Fruit fly (Drosophila melanogaster) whole organism, embryonic: ENCODE results near the gene CG3690.

Experiments
- Ada2b ChIP-seq: fragments of 200-800 bp; sonication (Bioruptor generic); IDR thresholded peaks from 2 replicates; pipeline ENCODE4 v1.3.6; 2022; ENCODE audit warnings: missing biosample characterization, missing genetic modification characterization
- Blimp-1 ChIP-seq: fragments of 200-800 bp; sonication (Bioruptor generic); optimal IDR thresholded peaks from 3 replicates; lab custom pipeline; 2018; ENCODE audit warnings: missing biosample characterization, missing genetic modification characterization, mild to moderate bottlenecking, moderate library complexity, missing genetic modification reagents
- CG10147 ChIP-seq: fragments of 200-800 bp; sonication (Bioruptor generic); optimal IDR thresholded peaks from 2 replicates; lab custom pipeline; 2019; ENCODE audit warnings: missing biosample characterization, mild to moderate bottlenecking, missing genetic modification characterization, moderate library complexity
- CG11247 ChIP-seq: fragments of 200-800 bp; sonication (Bioruptor generic); IDR thresholded peaks from 2 replicates; pipeline ENCODE4 v1.3.6; 2022; ENCODE audit warnings: missing biosample characterization, missing genetic modification characterization
- CG11456 ChIP-seq: fragments of 200-800 bp; sonication (Bioruptor generic); IDR thresholded peaks from 3 replicates; pipeline ENCODE4 v1.3.6; 2022; ENCODE audit warnings: missing biosample characterization, missing genetic modification characterization
- CG12391 ChIP-seq: fragments of 200-800 bp; sonication (Bioruptor generic); optimal IDR thresholded peaks from 3 replicates; lab custom pipeline; 2018; ENCODE audit warnings: missing biosample characterization, mild to moderate bottlenecking, missing genetic modification characterization, moderate library complexity
- CG14441 ChIP-seq: fragments of 200-800 bp; sonication (Bioruptor generic); IDR thresholded peaks from 2 replicates; pipeline ENCODE4 v1.3.6; 2022; ENCODE audit warnings: missing biosample characterization, missing genetic modification characterization
- CG15269 ChIP-seq: fragments of 200-800 bp; sonication (Bioruptor generic); optimal IDR thresholded peaks from 2 replicates; lab custom pipeline; 2018; ENCODE audit warnings: missing biosample characterization, mild to moderate bottlenecking, missing genetic modification characterization, moderate library complexity
- CG16863 ChIP-seq: fragments of 200-800 bp; sonication (Bioruptor generic); optimal IDR thresholded peaks from 3 replicates; lab custom pipeline; 2016; ENCODE audit warnings: missing biosample characterization, missing genetic modification characterization
- CG17385 ChIP-seq: fragments of 200-800 bp; sonication (Bioruptor generic); optimal IDR thresholded peaks from 3 replicates; lab custom pipeline; 2018; ENCODE audit warnings: missing biosample characterization, mild to moderate bottlenecking, missing genetic modification characterization
- CG17802 ChIP-seq: fragments of 200-800 bp; sonication (Bioruptor generic); optimal IDR thresholded peaks from 2 replicates; lab custom pipeline; 2018; ENCODE audit warnings: missing biosample characterization, mild to moderate bottlenecking, missing genetic modification characterization, moderate library complexity
- CG2678 ChIP-seq: fragments of 200-800 bp; sonication (Bioruptor generic); optimal IDR thresholded peaks from 3 replicates; lab custom pipeline; 2019; ENCODE audit warnings: missing biosample characterization, mild to moderate bottlenecking, missing genetic modification characterization, moderate library complexity
- CG30403 ChIP-seq: fragments of 200-800 bp; sonication (Bioruptor generic); optimal IDR thresholded peaks from 3 replicates; lab custom pipeline; 2016; ENCODE audit warnings: missing biosample characterization, missing genetic modification characterization
- CG32772 ChIP-seq: fragments of 200-800 bp; sonication (Bioruptor generic); IDR thresholded peaks from 2 replicates; pipeline ENCODE4 v1.3.6; 2022; ENCODE audit warnings: missing biosample characterization, missing genetic modification characterization
- CG3281 ChIP-seq: fragments of 200-800 bp; sonication (Bioruptor generic); optimal IDR thresholded peaks from 3 replicates; lab custom pipeline; 2017; ENCODE audit warnings: missing biosample characterization, mild to moderate bottlenecking, missing genetic modification characterization
- CG3726 ChIP-seq: fragments of 200-800 bp; sonication (Bioruptor generic); IDR thresholded peaks from 3 replicates; pipeline ENCODE4, ENCODE4 v1.3.6; 2022; ENCODE audit warnings: missing biosample characterization, missing genetic modification characterization
- CG4404 ChIP-seq: fragments of 200-800 bp; sonication (Bioruptor generic); IDR thresholded peaks from 2 replicates; pipeline ENCODE4 v1.3.6; 2022; ENCODE audit warnings: missing biosample characterization, missing genetic modification characterization
- CG5953 ChIP-seq: fragments of 200-800 bp; sonication (Bioruptor generic); IDR thresholded peaks from 2 replicates; pipeline ENCODE4 v1.3.6; 2022; ENCODE audit warnings: missing biosample characterization, missing genetic modification characterization
- CG6683 ChIP-seq: fragments of 200-800 bp; sonication (Bioruptor generic); optimal IDR thresholded peaks from 2 replicates; lab custom pipeline; 2017; ENCODE audit warnings: missing biosample characterization, mild to moderate bottlenecking, missing genetic modification characterization, missing genetic modification reagents
- CG9609 ChIP-seq: fragments of 200-800 bp; sonication (Bioruptor generic); optimal IDR thresholded peaks from 3 replicates; lab custom pipeline; 2016; ENCODE audit warnings: missing biosample characterization, missing genetic modification characterization
- CG9727 ChIP-seq: fragments of 200-800 bp; sonication (Bioruptor generic); optimal IDR thresholded peaks from 3 replicates; lab custom pipeline; 2017; ENCODE audit warnings: missing biosample characterization, mild to moderate bottlenecking, missing genetic modification characterization
- D19A ChIP-seq: fragments of 200-800 bp; optimal IDR thresholded peaks from 3 replicates; lab custom pipeline; 2019; ENCODE audit warnings: missing biosample characterization, mild to moderate bottlenecking, missing genetic modification characterization, moderate library complexity
- Deaf1 ChIP-seq: fragments of 200-800 bp; optimal IDR thresholded peaks from 3 replicates; lab custom pipeline; 2019; ENCODE audit warnings: missing biosample characterization, mild to moderate bottlenecking, missing genetic modification characterization, moderate library complexity
- Dip3 ChIP-seq: fragments of 200-800 bp; sonication (Bioruptor generic); optimal IDR thresholded peaks from 3 replicates; lab custom pipeline; 2016; ENCODE audit warnings: missing biosample characterization, missing genetic modification characterization
- Fer1 ChIP-seq: fragments of 200-800 bp; sonication (Bioruptor generic); optimal IDR thresholded peaks from 2 replicates; lab custom pipeline; 2017; ENCODE audit warnings: missing biosample characterization, mild to moderate bottlenecking, missing genetic modification characterization
- Fer3 ChIP-seq: fragments of 200-800 bp; sonication (Bioruptor generic); optimal IDR thresholded peaks from 2 replicates; lab custom pipeline; 2018; ENCODE audit warnings: missing biosample characterization, mild to moderate bottlenecking, missing genetic modification characterization, moderate library complexity
- GATAe ChIP-seq: fragments of 200-800 bp; sonication (Bioruptor generic); conservative IDR thresholded peaks from 2 replicates; pipeline ENCODE4 v1.3.6; 2022; ENCODE audit warnings: missing biosample characterization, missing genetic modification characterization
- HHEX ChIP-seq: fragments of 200-800 bp; sonication (Bioruptor generic); optimal IDR thresholded peaks from 3 replicates; lab custom pipeline; 2017; ENCODE audit warnings: missing biosample characterization, mild to moderate bottlenecking, missing genetic modification characterization, missing genetic modification reagents
- Myb ChIP-seq: fragments of 200-800 bp; sonication (Bioruptor generic); optimal IDR thresholded peaks from 2 replicates; lab custom pipeline; 2016; ENCODE audit warnings: missing biosample characterization, missing genetic modification characterization
- NC2α ChIP-seq: fragments of 200-800 bp; sonication (Bioruptor generic); optimal IDR thresholded peaks from 2 replicates; lab custom pipeline; 2016; ENCODE audit warnings: missing biosample characterization, missing genetic modification characterization
- Rfx ChIP-seq: fragments of 200-800 bp; sonication (Bioruptor generic); IDR thresholded peaks from 2 replicates; pipeline ENCODE4 v1.3.6; 2022; ENCODE audit warnings: missing biosample characterization, missing genetic modification characterization
- Sox102F ChIP-seq: fragments of 200-800 bp; sonication (Bioruptor generic); optimal IDR thresholded peaks from 2 replicates; lab custom pipeline; 2018; ENCODE audit warnings: missing biosample characterization, mild to moderate bottlenecking, missing genetic modification characterization, moderate library complexity
- cas ChIP-seq: fragments of 200-800 bp; sonication (Bioruptor generic); IDR thresholded peaks from 2 replicates; pipeline ENCODE4 v1.3.6; 2022; ENCODE audit warnings: missing biosample characterization, missing genetic modification characterization
- danr ChIP-seq: fragments of 200-800 bp; sonication (Bioruptor generic); IDR thresholded peaks from 2 replicates; pipeline ENCODE4 v1.3.6; 2022; ENCODE audit warnings: missing biosample characterization, missing genetic modification characterization
- disco-r ChIP-seq: fragments of 200-800 bp; sonication (Bioruptor generic); optimal IDR thresholded peaks from 2 replicates; lab custom pipeline; 2016; ENCODE audit warnings: missing biosample characterization, missing genetic modification characterization
- eyg ChIP-seq: fragments of 200-800 bp; sonication (Bioruptor generic); optimal IDR thresholded peaks from 3 replicates; lab custom pipeline; 2016; ENCODE audit warnings: missing biosample characterization, missing genetic modification characterization
- ind ChIP-seq: fragments of 200-800 bp; sonication (Bioruptor generic); optimal IDR thresholded peaks from 3 replicates; lab custom pipeline; 2016; ENCODE audit warnings: missing biosample characterization, missing genetic modification characterization
- ken ChIP-seq: fragments of 200-800 bp; sonication (Bioruptor generic); IDR thresholded peaks from 3 replicates; pipeline ENCODE4 v1.3.6; 2022; ENCODE audit warnings: missing biosample characterization, missing genetic modification characterization
- klu ChIP-seq: fragments of 200-800 bp; sonication (Bioruptor generic); IDR thresholded peaks from 2 replicates; pipeline ENCODE4 v1.3.6; 2022; ENCODE audit warnings: missing biosample characterization, missing genetic modification characterization
- org-1 ChIP-seq: fragments of 200-800 bp; sonication (Bioruptor generic); optimal IDR thresholded peaks from 2 replicates; lab custom pipeline; 2017; ENCODE audit warnings: missing biosample characterization, missing genetic modification characterization
- pros ChIP-seq: fragments of 200-800 bp; sonication (Bioruptor generic); optimal IDR thresholded peaks from 3 replicates; lab custom pipeline; 2019; ENCODE audit warnings: missing biosample characterization, mild to moderate bottlenecking, missing genetic modification characterization, moderate library complexity
- ranshi ChIP-seq: fragments of 200-800 bp; sonication (Bioruptor generic); IDR thresholded peaks from 2 replicates; pipeline ENCODE4 v1.3.6; 2022; ENCODE audit warnings: missing biosample characterization, missing genetic modification characterization
- sisA ChIP-seq: fragments of 200-800 bp; sonication (Bioruptor generic); IDR thresholded peaks from 2 replicates; pipeline ENCODE4 v1.3.6; 2022; ENCODE audit warnings: missing biosample characterization, missing genetic modification characterization
- slbo ChIP-seq: fragments of 200-800 bp; sonication (Bioruptor generic); IDR thresholded peaks from 2 replicates; pipeline ENCODE4 v1.3.6; 2022; ENCODE audit warnings: missing biosample characterization, missing genetic modification characterization
- sob ChIP-seq: fragments of 200-800 bp; sonication (Bioruptor generic); IDR thresholded peaks from 2 replicates; pipeline ENCODE4 v1.3.6; 2022; ENCODE audit warnings: missing biosample characterization, missing genetic modification characterization
- sug ChIP-seq: fragments of 200-800 bp; optimal IDR thresholded peaks from 2 replicates; lab custom pipeline; 2019; ENCODE audit warnings: missing biosample characterization, mild to moderate bottlenecking, missing genetic modification characterization, moderate library complexity
- trem ChIP-seq: fragments of 200-800 bp; optimal IDR thresholded peaks from 3 replicates; lab custom pipeline; 2019; ENCODE audit warnings: missing biosample characterization, mild to moderate bottlenecking, missing genetic modification characterization, moderate library complexity
- unpg ChIP-seq: fragments of 200-800 bp; sonication (Bioruptor generic); optimal IDR thresholded peaks from 3 replicates; lab custom pipeline; 2018; ENCODE audit warnings: missing biosample characterization, mild to moderate bottlenecking, missing genetic modification characterization, moderate library complexity
- z ChIP-seq: fragments of 200-800 bp; sonication (Bioruptor generic); IDR thresholded peaks from 3 replicates; pipeline ENCODE4 v1.3.6; 2022; ENCODE audit warnings: missing biosample characterization, missing genetic modification characterization

Gene CG3690

DNA sequence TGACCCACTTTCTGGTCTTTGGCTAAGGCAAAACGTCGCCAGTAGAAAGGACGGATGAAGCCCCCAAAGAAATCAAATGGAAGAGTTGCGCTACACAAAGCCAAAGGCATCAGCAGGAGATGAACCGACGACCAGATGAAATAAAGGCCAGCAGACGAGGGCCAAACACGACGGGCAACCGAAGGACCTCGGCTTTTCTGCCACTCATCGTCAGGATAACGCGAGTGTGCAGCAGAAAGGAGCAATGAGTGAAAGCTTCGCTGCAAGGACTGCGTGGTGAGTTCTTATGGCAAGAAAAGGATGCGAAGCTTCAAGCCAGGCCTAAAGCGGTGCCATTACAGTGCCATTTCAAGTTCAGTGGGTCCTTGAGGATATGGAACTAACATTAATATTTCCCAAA, 34.2 kb upstream of the CG3690 start:
- no peak for TF ChIP-seq CG17802 (tag; lab: Kevin White, UChicago)
- TF ChIP-seq z (GFP tag; lab: Robert Waterston, UW) = peak; percentile 80
- TF ChIP-seq Deaf1 (tag; lab: Kevin White, UChicago) = peak; percentile 87

DNA sequence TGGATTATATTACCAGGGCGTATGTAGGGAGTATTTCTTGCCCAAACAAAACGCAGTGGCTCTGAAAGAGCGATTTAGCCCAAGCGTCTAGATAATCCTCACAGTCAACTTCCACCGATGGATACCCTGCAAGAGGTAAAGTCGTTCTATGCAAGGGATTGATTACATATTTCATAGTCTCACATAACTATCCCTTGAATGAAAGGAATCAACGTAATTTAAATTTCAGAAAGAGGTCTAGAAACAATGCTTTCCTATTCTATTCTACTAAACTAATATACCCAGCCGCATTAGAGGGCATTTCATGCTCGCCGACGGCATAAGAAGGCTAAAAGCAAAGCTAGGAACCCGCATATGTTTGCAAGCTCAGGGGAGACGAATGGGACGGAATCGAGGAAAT, 15.1 kb upstream of the CG3690 start:
- no peak for TF ChIP-seq eyg (GFP tag; lab: Kevin White, UChicago)
- 0 out of 3 replicates have a peak, but pooled peaks have one; percentile 37 for TF ChIP-seq ken (GFP tag; lab: Robert Waterston, UW)
- no peak for TF ChIP-seq sob
- peak; percentile 37 for TF ChIP-seq D19A (tag; lab: Kevin White, UChicago)
- TF ChIP-seq GATAe (GFP tag; lab: Robert Waterston, UW) = no peak
- peak; percentile 63 for TF ChIP-seq CG15269 (tag; lab: Kevin White, UChicago)
- TF ChIP-seq CG9727 (GFP tag; lab: Kevin White, UChicago) = peak; percentile 5
- TF ChIP-seq CG11456 = 0 out of 3 replicates have a peak, but pooled peaks have one; percentile 53
- 0 out of 2 replicates have a peak, but pooled peaks have one; percentile 20 for TF ChIP-seq CG11247 (GFP tag; lab: Robert Waterston, UW)
- peak; percentile 21 for TF ChIP-seq ind (GFP tag; lab: Kevin White, UChicago)
- peak; percentile 25 for TF ChIP-seq CG12391 (tag; lab: Kevin White, UChicago)
- TF ChIP-seq slbo (GFP tag; lab: Robert Waterston, UW) = peak; percentile 56
- TF ChIP-seq sug (tag; lab: Kevin White, UChicago) = peak; percentile 3
- TF ChIP-seq CG30403 (GFP tag; lab: Kevin White, UChicago) = peak; percentile 15
- peak; percentile 48; the same call in 1 of the 2 replicates for TF ChIP-seq CG14441 (GFP tag; lab: Robert Waterston, UW)
- TF ChIP-seq trem (tag; lab: Kevin White, UChicago) = no peak
- peak; percentile 39 for TF ChIP-seq Myb
- TF ChIP-seq cas (GFP tag; lab: Robert Waterston, UW) = no peak
- peak; percentile 31; the same call in 1 of the 2 replicates for TF ChIP-seq CG32772 (GFP tag; lab: Robert Waterston, UW)
- peak; percentile 68 for TF ChIP-seq CG2678
- peak; percentile 6 for TF ChIP-seq CG6683 (GFP tag; lab: Kevin White, UChicago)
- peak; percentile 36 for TF ChIP-seq org-1
- TF ChIP-seq ranshi (GFP tag; lab: Robert Waterston, UW) = peak; percentile 33; the same call in 1 of the 2 replicates
- peak; percentile 35 for TF ChIP-seq HHEX (GFP tag; lab: Kevin White, UChicago)
- TF ChIP-seq NC2α (GFP tag; lab: Kevin White, UChicago) = no peak
- peak; percentile 9 for TF ChIP-seq CG9609 (GFP tag; lab: Kevin White, UChicago)
- TF ChIP-seq unpg (GFP tag; lab: Kevin White, UChicago) = peak; percentile 23
- TF ChIP-seq Dip3 = peak; percentile 18
- no peak for TF ChIP-seq CG16863
- TF ChIP-seq Fer1 (GFP tag; lab: Kevin White, UChicago) = peak; percentile 64
- peak; percentile 30 for TF ChIP-seq Fer3 (tag; lab: Kevin White, UChicago)
- TF ChIP-seq Ada2b (GFP tag; lab: Robert Waterston, UW) = peak; percentile 47; the same call in 1 of the 2 replicates
- 0 out of 3 replicates have a peak, but pooled peaks have one; percentile 35 for TF ChIP-seq CG3726 (GFP tag; lab: Robert Waterston, UW)
- TF ChIP-seq CG10147 = peak; percentile 26
- TF ChIP-seq disco-r (GFP tag; lab: Kevin White, UChicago) = no peak
- TF ChIP-seq CG17385 = peak; percentile 19
- TF ChIP-seq Rfx (GFP tag; lab: Robert Waterston, UW) = peak; percentile 54
- TF ChIP-seq CG3281 (GFP tag; lab: Kevin White, UChicago) = peak; percentile 40
- TF ChIP-seq danr (GFP tag; lab: Robert Waterston, UW) = no peak
- no peak for TF ChIP-seq klu
- no peak for TF ChIP-seq pros (GFP tag; lab: Kevin White, UChicago)
- TF ChIP-seq sisA (GFP tag; lab: Robert Waterston, UW) = peak; percentile 34; the same call in 1 of the 2 replicates
- peak; percentile 27; the same call in 1 of the 2 replicates for TF ChIP-seq CG4404
- peak; percentile 40 for TF ChIP-seq Sox102F (GFP tag; lab: Kevin White, UChicago)
- peak; percentile 4 for TF ChIP-seq Blimp-1 (GFP tag; lab: Kevin White, UChicago)
- TF ChIP-seq CG5953 (GFP tag; lab: Robert Waterston, UW) = no peak
